Fruit fly (Drosophila melanogaster): ENCODE measurements around the gene BBS8.

BBS8 gene

DNA sequence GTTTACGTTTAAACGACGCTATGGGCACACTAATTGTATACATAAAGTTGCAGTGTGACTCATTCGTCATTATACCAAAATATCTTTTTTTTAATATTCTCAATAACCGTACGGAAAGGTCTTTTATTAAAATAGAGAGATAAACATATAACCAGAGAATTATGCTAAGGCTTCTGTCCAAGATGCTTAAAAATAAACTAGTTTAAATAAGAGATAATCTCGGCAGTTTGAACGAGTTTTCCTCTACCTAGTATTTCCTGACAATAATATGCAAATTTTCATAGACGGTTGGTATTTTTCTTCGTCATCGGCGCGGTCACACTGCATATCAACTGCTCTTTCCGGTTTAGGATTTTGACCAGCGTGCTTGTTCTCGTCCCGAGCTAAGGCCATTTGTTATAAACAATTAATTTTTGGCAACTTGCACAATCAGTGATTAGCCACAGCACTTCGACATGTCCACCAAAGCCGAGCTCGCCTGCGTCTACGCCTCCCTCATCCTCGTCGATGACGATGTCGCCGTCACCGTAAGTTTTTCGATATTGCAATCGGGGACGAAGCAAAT, 3.0 kb upstream of the BBS8 start, which contains the start of the genes CG13690 and RpLP1 (continued):
- TF ChIP-seq Med (GFP tag): peak; percentile 96
- peak; percentile 65 for TF ChIP-seq gem (tag; optimal IDR thresholded peaks at IDR 0.05)
- TF ChIP-seq CG18476 (GFP tag; optimal IDR thresholded peaks at IDR 0.05): peak; percentile 15
- peak; percentile 7 for TF ChIP-seq tup (GFP tag; optimal IDR thresholded peaks at IDR 0.05)
- peak; percentile 39 for TF ChIP-seq fd3F (GFP tag; optimal IDR thresholded peaks at IDR 0.05)
- no peak for TF ChIP-seq CG13123 (GFP tag; optimal IDR thresholded peaks at IDR 0.05)
- TF ChIP-seq CG11695 (GFP tag; IDR thresholded peaks at IDR 0.05): peak; percentile 51; the same call in 2 of the 3 replicates
- TF ChIP-seq Xbp1 (GFP tag; optimal IDR thresholded peaks at IDR 0.05): peak; percentile 54
- TF ChIP-seq Ada2b (GFP tag; IDR thresholded peaks at IDR 0.05): no peak
- TF ChIP-seq CG10543 (GFP tag; optimal IDR thresholded peaks at IDR 0.05): peak; percentile 89
- TF ChIP-seq ems (GFP tag; optimal IDR thresholded peaks at IDR 0.05): peak; percentile 53
- no peak for TF ChIP-seq bbx (GFP tag; IDR thresholded peaks at IDR 0.05; ENCODE audit: partially characterized antibody)
- peak; percentile 43; the same call in 1 of the 2 replicates for TF ChIP-seq CG1024 (GFP tag; IDR thresholded peaks at IDR 0.05)
- TF ChIP-seq chn (GFP tag; optimal IDR thresholded peaks at IDR 0.05): peak; percentile 55
- TF ChIP-seq CG10147 (GFP tag; optimal IDR thresholded peaks at IDR 0.05): peak; percentile 77
- no peak for TF ChIP-seq Hr39 (optimal IDR thresholded peaks at IDR 0.05)
- peak; percentile 11 for TF ChIP-seq jumu (GFP tag; optimal IDR thresholded peaks at IDR 0.05)
- peak; percentile 66 for TF ChIP-seq luna (GFP tag; optimal IDR thresholded peaks at IDR 0.05)
- TF ChIP-seq CG9797 (GFP tag; optimal IDR thresholded peaks at IDR 0.05): peak; percentile 99
- TF ChIP-seq abd-A (tag; optimal IDR thresholded peaks at IDR 0.05): no peak
- TF ChIP-seq CG1832 (GFP tag; optimal IDR thresholded peaks at IDR 0.05): no peak
- peak; percentile 82 for TF ChIP-seq CG10209 (GFP tag; optimal IDR thresholded peaks at IDR 0.05)
- TF ChIP-seq ab (GFP tag; optimal IDR thresholded peaks at IDR 0.05): no peak
- no peak for TF ChIP-seq CG9215 (GFP tag; IDR thresholded peaks at IDR 0.05)
- TF ChIP-seq crol (GFP tag; IDR thresholded peaks at IDR 0.05): no peak
- TF ChIP-seq ham (GFP tag; IDR thresholded peaks at IDR 0.05): no peak
- TF ChIP-seq Nf-YA (GFP tag; IDR thresholded peaks at IDR 0.05): no peak
- TF ChIP-seq CG16813 (GFP tag; IDR thresholded peaks at IDR 0.05; ENCODE audit: partially characterized antibody): no peak; the same call in 2 of the 3 replicates
- no peak for TF ChIP-seq CG32772 (GFP tag; IDR thresholded peaks at IDR 0.05)
- no peak for TF ChIP-seq nerfin-2 (GFP tag; IDR thresholded peaks at IDR 0.05; ENCODE audit: partially characterized antibody)
- TF ChIP-seq croc (GFP tag; conservative IDR thresholded peaks at IDR 0.05): no peak
- peak; percentile 86 for TF ChIP-seq Asciz (GFP tag; optimal IDR thresholded peaks at IDR 0.05)
- 0 out of 4 replicates have a peak, but pooled peaks have one; percentile 42 for TF ChIP-seq Dll (GFP tag; IDR thresholded peaks at IDR 0.05; ENCODE audit: partially characterized antibody)
- TF ChIP-seq CG1602 (GFP tag; optimal IDR thresholded peaks at IDR 0.05): peak; percentile 19
- peak; percentile 95 for TF ChIP-seq YL-1 (GFP tag; optimal IDR thresholded peaks at IDR 0.05)
- TF ChIP-seq usp (GFP tag; optimal IDR thresholded peaks at IDR 0.05): no peak
- TF ChIP-seq CG4707 (GFP tag; optimal IDR thresholded peaks at IDR 0.05): peak; percentile 57
- TF ChIP-seq slp2 (GFP tag; optimal IDR thresholded peaks at IDR 0.05): peak; percentile 61
- TF ChIP-seq CG30431 (GFP tag; optimal IDR thresholded peaks at IDR 0.05): peak; percentile 26
- no peak for TF ChIP-seq pnt (GFP tag; optimal IDR thresholded peaks at IDR 0.05)
- peak; percentile 80 for TF ChIP-seq Fer3 (tag; optimal IDR thresholded peaks at IDR 0.05)
- TF ChIP-seq Lim3 (GFP tag; IDR thresholded peaks at IDR 0.05): no peak
- no peak for TF ChIP-seq btn (GFP tag; optimal IDR thresholded peaks at IDR 0.05)
- TF ChIP-seq Vsx1 (GFP tag; optimal IDR thresholded peaks at IDR 0.05): peak; percentile 85
- peak; percentile 80 for TF ChIP-seq salm (tag; optimal IDR thresholded peaks at IDR 0.05)
- TF ChIP-seq Chrac-16 (GFP tag; optimal IDR thresholded peaks at IDR 0.05): peak; percentile 28
- TF ChIP-seq esg (GFP tag; conservative IDR thresholded peaks at IDR 0.05): no peak
- peak; percentile 25; the same call in 1 of the 2 replicates for TF ChIP-seq Bgb (GFP tag; IDR thresholded peaks at IDR 0.05; ENCODE audit: partially characterized antibody)
- TF ChIP-seq CG6272 (GFP tag; IDR thresholded peaks at IDR 0.05): no peak
- peak; percentile 50; the same call in 1 of the 2 replicates for TF ChIP-seq Awh (GFP tag; IDR thresholded peaks at IDR 0.05)
